Fruit fly (Drosophila melanogaster) whole organism, pupa: ENCODE results near the gene Rac2.
A peak's percentile ranks its signal among the peaks of the same experiment; 100 is the strongest.

Source experiments
- CG10348 ChIP-seq: fragments of 200-800 bp; sonication (Bioruptor generic); IDR thresholded peaks from 2 replicates; pipeline ENCODE4 v1.3.6; 2022; ENCODE audit warnings: missing biosample characterization, missing genetic modification characterization
- CG12605 ChIP-seq: fragments of 200-800 bp; sonication (Bioruptor generic); IDR thresholded peaks from 2 replicates; pipeline ENCODE4 v1.3.6; 2022; ENCODE audit warnings: missing biosample characterization, missing genetic modification characterization
- CG13204 ChIP-seq: fragments of 200-800 bp; sonication (Bioruptor generic); optimal IDR thresholded peaks from 2 replicates; lab custom pipeline; 2018; ENCODE audit warnings: missing biosample characterization, mild to moderate bottlenecking, missing genetic modification characterization, moderate library complexity
- CG14655 ChIP-seq: fragments of 200-800 bp; sonication (Bioruptor generic); optimal IDR thresholded peaks from 3 replicates; lab custom pipeline; 2017; ENCODE audit warnings: mild to moderate bottlenecking, missing biosample characterization, missing genetic modification reagents, missing genetic modification characterization
- CG15710 ChIP-seq: fragments of 200-800 bp; sonication (Bioruptor generic); optimal IDR thresholded peaks from 2 replicates; lab custom pipeline; 2018; ENCODE audit warnings: missing biosample characterization, mild to moderate bottlenecking, missing genetic modification characterization, moderate library complexity
- CG17806 ChIP-seq: fragments of 200-800 bp; sonication (Bioruptor generic); optimal IDR thresholded peaks from 2 replicates; lab custom pipeline; 2018; ENCODE audit warnings: missing biosample characterization, mild to moderate bottlenecking, missing genetic modification characterization, moderate library complexity
- CG32121 ChIP-seq: fragments of 200-800 bp; sonication (Bioruptor generic); IDR thresholded peaks from 2 replicates; pipeline ENCODE4 v1.3.6; 2022; ENCODE audit warnings: missing biosample characterization, missing genetic modification characterization
- CG34367 ChIP-seq: fragments of 200-800 bp; sonication (Bioruptor generic); optimal IDR thresholded peaks from 2 replicates; lab custom pipeline; 2018; ENCODE audit warnings: missing biosample characterization, mild to moderate bottlenecking, missing genetic modification characterization
- CG4496 ChIP-seq: fragments of 200-800 bp; sonication (Bioruptor generic); IDR thresholded peaks from 3 replicates; pipeline ENCODE4 v1.3.6; 2022; ENCODE audit warnings: missing biosample characterization, missing genetic modification characterization
- CG8159 ChIP-seq: fragments of 200-800 bp; sonication (Bioruptor generic); optimal IDR thresholded peaks from 3 replicates; lab custom pipeline; 2018; ENCODE audit warnings: missing biosample characterization, mild to moderate bottlenecking, missing genetic modification characterization, moderate library complexity
- CG8301 ChIP-seq: fragments of 200-800 bp; sonication (Bioruptor generic); optimal IDR thresholded peaks from 2 replicates; lab custom pipeline; 2018; ENCODE audit warnings: missing biosample characterization, mild to moderate bottlenecking, missing genetic modification characterization
- CG9948 ChIP-seq: fragments of 200-800 bp; sonication (Bioruptor generic); optimal IDR thresholded peaks from 2 replicates; lab custom pipeline; 2018; ENCODE audit warnings: missing biosample characterization, mild to moderate bottlenecking, missing genetic modification characterization, moderate library complexity
- D1 ChIP-seq: fragments of 200-800 bp; sonication (Bioruptor generic); optimal IDR thresholded peaks from 2 replicates; lab custom pipeline; 2018; ENCODE audit warnings: missing biosample characterization, mild to moderate bottlenecking, missing genetic modification characterization, moderate library complexity
- EcR ChIP-seq: fragments of 200-800 bp; sonication (Bioruptor generic); optimal IDR thresholded peaks from 3 replicates; lab custom pipeline; 2019; ENCODE audit warnings: missing biosample characterization, missing genetic modification characterization, mild to moderate bottlenecking, moderate library complexity, missing genetic modification reagents
- Ets98B ChIP-seq: fragments of 200-800 bp; sonication (Bioruptor generic); IDR thresholded peaks from 2 replicates; pipeline ENCODE4 v1.3.6; 2022; ENCODE audit warnings: missing biosample characterization, missing genetic modification characterization
- Pif1A ChIP-seq: fragments of 200-800 bp; sonication (Bioruptor generic); optimal IDR thresholded peaks from 3 replicates; lab custom pipeline; 2016; ENCODE audit warnings: missing biosample characterization, missing genetic modification characterization
- Pif1B ChIP-seq: fragments of 200-800 bp; sonication (Bioruptor generic); optimal IDR thresholded peaks from 3 replicates; lab custom pipeline; 2016; ENCODE audit warnings: missing biosample characterization, missing genetic modification characterization
- Snoo ChIP-seq: fragments of 200-800 bp; sonication (Bioruptor generic); optimal IDR thresholded peaks from 3 replicates; lab custom pipeline; 2017; ENCODE audit warnings: missing biosample characterization, mild to moderate bottlenecking, missing genetic modification characterization, inconsistent platforms
- fd96Ca ChIP-seq: fragments of 200-800 bp; sonication (Bioruptor generic); IDR thresholded peaks from 3 replicates; pipeline ENCODE4 v1.3.6; 2022; ENCODE audit warnings: missing biosample characterization, missing genetic modification characterization
- gl ChIP-seq: fragments of 200-800 bp; sonication (Bioruptor generic); optimal IDR thresholded peaks from 2 replicates; lab custom pipeline; 2018; ENCODE audit warnings: missing biosample characterization, mild to moderate bottlenecking, missing genetic modification characterization
- rn ChIP-seq: fragments of 200-800 bp; sonication (Bioruptor generic); IDR thresholded peaks from 2 replicates; pipeline ENCODE4 v1.3.6; 2022; ENCODE audit warnings: missing biosample characterization, missing genetic modification characterization

Gene Rac2

DNA sequence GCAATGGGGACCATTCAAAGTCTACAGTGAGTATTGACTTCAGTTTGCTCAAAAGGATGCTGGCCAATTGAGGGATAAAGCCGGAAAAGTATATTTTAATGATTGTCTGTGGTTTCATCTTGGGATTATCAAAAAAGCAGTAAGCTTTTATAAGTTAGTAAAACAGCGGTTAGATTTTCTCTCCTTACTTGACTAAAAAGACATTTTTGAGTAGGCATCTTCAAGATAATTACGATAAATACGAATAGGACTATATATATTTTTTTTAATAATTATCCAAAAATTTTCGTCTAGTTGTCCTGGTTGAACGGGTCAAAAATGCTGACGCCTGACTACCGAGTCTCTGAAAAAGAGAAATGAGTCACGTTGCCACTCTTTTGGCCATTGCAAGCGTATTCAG, 15.6 kb upstream of the Rac2 start, which contains the start of gene CG33278:
Gene CG33278, plus strand, starts transcription at position 301 of the 400 bp plus-strand sequence.
- TF ChIP-seq D1, result no peak
- TF ChIP-seq Pif1A, result no peak

DNA sequence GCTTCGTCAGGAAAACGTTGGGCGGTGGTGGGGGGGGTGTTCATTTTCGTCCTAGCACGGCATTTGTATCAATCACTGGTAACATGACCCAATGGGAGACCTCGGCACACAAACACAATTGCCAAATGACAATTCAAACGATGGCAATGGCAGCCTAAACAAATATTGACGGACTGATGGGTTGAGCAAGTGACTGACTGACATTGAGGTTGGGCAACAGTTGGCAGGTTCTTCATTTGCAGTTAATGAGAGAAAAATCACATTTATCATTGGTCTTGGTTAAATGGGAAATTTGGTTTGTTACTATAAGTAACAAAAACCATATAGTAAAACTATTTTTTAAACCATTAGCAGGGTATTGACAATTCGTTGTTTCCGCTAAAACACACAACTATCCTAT, 14.1 kb upstream of the Rac2 start:
- TF ChIP-seq CG4496 (GFP tag; lab: Robert Waterston, UW), result no peak
- TF ChIP-seq D1, result no peak
- TF ChIP-seq CG12605, result no peak
- no peak for TF ChIP-seq Pif1A
- no peak for TF ChIP-seq CG14655 (GFP tag; lab: Kevin White, UChicago)
- TF ChIP-seq gl (tag; lab: Kevin White, UChicago), result no peak
- TF ChIP-seq CG10348 (GFP tag; lab: Robert Waterston, UW), result no peak
- TF ChIP-seq CG17806 (tag; lab: Kevin White, UChicago), result no peak
- TF ChIP-seq, all 21 proteins: peak for 0

DNA sequence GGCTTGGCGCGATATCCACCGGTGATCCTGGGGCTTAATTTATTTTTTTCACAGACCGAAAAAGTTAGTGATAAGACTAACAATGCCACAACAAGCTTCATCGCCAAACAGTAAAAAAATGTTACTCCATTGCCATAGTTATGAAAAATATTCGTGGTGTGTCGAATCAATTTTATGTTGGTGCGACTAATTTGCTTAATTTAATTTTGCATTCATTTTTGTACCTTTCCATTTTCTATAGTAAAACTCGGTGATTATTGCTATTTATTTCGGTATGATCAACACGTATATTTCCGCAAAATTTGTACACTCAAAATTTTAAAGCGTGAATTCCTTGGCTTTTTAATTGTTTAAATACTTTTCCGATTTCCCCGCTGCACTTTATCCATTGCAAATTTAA, 5.6 kb upstream of the Rac2 start, which contains the start of gene sphinx2:
Gene sphinx2, minus strand, starts transcription at position 101 of the 400 bp plus-strand sequence.
- TF ChIP-seq CG12605 (no peak), CG15710 (tag; lab: Kevin White, UChicago) (no peak), EcR (no peak), Snoo (tag; lab: Kevin White, UChicago) (no peak), rn (no peak), CG4496 (GFP tag; lab: Robert Waterston, UW) (no peak), Ets98B (GFP tag; lab: Robert Waterston, UW) (no peak), CG13204 (GFP tag; lab: Kevin White, UChicago) (no peak), CG34367 (tag; lab: Kevin White, UChicago) (no peak), CG8159 (tag; lab: Kevin White, UChicago) (no peak), CG10348 (GFP tag; lab: Robert Waterston, UW) (no peak), Pif1A (no peak), CG32121 (GFP tag; lab: Robert Waterston, UW) (no peak)

DNA sequence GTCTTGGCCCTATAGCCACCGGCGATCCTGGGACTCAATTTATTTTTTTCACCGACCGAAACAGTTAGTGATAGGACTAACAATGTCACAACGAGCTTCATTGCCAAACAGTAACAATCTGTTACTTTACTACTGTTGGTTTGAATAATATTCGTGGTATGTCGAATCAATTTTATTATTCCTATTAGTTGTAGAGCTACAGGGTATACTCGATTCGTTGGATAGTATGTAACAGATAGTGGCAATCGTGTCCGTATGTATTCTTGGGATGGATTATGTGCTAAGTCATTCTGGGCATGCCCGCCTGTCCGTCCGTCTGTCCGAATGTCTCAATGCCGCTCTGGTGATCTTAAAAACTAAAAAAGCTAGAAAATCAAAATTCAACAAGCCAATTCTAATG, 4.3 kb upstream of the Rac2 start, which contains the start of gene sphinx1:
Gene sphinx1, minus strand, starts transcription at position 101 of the 400 bp plus-strand sequence.
- TF ChIP-seq Pif1A, result no peak
- no peak for TF ChIP-seq CG12605
- TF ChIP-seq CG10348 (GFP tag; lab: Robert Waterston, UW), result no peak
- no peak for TF ChIP-seq gl (tag; lab: Kevin White, UChicago)
- TF ChIP-seq CG4496 (GFP tag; lab: Robert Waterston, UW), result no peak
- TF ChIP-seq Pif1B (GFP tag; lab: Kevin White, UChicago), result no peak
- no peak for TF ChIP-seq Snoo (tag; lab: Kevin White, UChicago)
- TF ChIP-seq CG32121 (GFP tag; lab: Robert Waterston, UW), result no peak
- no peak for TF ChIP-seq D1
- no peak for TF ChIP-seq CG13204 (GFP tag; lab: Kevin White, UChicago)
- no peak for TF ChIP-seq CG8159 (tag; lab: Kevin White, UChicago)
- TF ChIP-seq fd96Ca (GFP tag; lab: Robert Waterston, UW), result no peak
- no peak for TF ChIP-seq CG34367 (tag; lab: Kevin White, UChicago)
- no peak for TF ChIP-seq CG14655 (GFP tag; lab: Kevin White, UChicago)
- no peak for TF ChIP-seq CG8301 (tag; lab: Kevin White, UChicago)
- no peak for TF ChIP-seq rn
- TF ChIP-seq CG9948 (tag; lab: Kevin White, UChicago), result no peak

DNA sequence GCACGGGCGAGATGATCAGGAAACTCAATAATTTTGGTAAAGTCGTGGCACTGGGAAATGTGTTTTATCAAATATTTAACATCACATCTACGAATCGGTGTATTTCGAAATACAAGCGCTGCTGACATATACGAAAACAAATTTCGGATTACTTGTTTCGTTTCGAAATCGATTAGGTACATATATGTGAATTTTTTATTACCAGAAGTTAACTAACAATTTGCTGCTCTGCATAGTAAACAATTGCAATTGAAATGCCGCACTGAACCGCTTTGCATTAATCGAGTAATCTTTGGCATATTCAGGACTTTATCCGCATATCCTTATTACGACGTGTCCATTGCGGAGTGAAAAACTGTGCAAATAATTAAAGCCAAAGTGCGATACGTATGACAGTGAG, 2.4 kb upstream of the Rac2 start, which contains the start of gene CG14835:
Gene CG14835, minus strand, starts transcription at position 101 of the 400 bp plus-strand sequence.
- TF ChIP-seq Pif1B (GFP tag; lab: Kevin White, UChicago) (no peak), CG34367 (tag; lab: Kevin White, UChicago) (no peak), fd96Ca (GFP tag; lab: Robert Waterston, UW) (no peak), Pif1A (no peak), CG8159 (tag; lab: Kevin White, UChicago) (no peak), CG9948 (tag; lab: Kevin White, UChicago) (no peak), CG12605 (no peak), gl (tag; lab: Kevin White, UChicago) (no peak), CG15710 (tag; lab: Kevin White, UChicago) (no peak), CG8301 (tag; lab: Kevin White, UChicago) (no peak), CG4496 (GFP tag; lab: Robert Waterston, UW) (no peak), D1 (no peak), rn (no peak), EcR (no peak)

DNA sequence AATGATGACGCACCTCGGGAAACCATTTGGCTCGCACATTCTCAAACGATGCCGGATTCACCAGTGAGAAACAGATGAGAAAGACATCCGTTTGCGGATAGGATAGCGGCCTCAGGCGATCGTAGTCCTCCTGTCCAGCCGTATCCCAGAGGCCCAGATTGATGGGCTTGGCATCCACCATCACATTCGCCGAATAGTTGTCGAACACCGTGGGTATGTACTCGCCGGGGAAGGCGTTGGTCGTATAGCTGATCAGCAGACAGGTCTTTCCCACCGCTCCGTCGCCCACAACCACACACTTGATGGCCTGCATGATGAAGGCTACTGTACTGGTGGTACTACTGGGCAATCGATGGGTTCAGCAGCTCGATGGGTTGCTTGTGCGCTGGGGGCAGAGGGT, 792 bp downstream of the Rac2 start:
- TF ChIP-seq fd96Ca (GFP tag; lab: Robert Waterston, UW), result no peak
- TF ChIP-seq rn, result no peak
- no peak for TF ChIP-seq CG8301 (tag; lab: Kevin White, UChicago)
- no peak for TF ChIP-seq CG9948 (tag; lab: Kevin White, UChicago)
- TF ChIP-seq CG32121 (GFP tag; lab: Robert Waterston, UW), result no peak
- no peak for TF ChIP-seq CG34367 (tag; lab: Kevin White, UChicago)
- no peak for TF ChIP-seq gl (tag; lab: Kevin White, UChicago)
- TF ChIP-seq CG10348 (GFP tag; lab: Robert Waterston, UW), result no peak
- TF ChIP-seq EcR, result no peak

DNA sequence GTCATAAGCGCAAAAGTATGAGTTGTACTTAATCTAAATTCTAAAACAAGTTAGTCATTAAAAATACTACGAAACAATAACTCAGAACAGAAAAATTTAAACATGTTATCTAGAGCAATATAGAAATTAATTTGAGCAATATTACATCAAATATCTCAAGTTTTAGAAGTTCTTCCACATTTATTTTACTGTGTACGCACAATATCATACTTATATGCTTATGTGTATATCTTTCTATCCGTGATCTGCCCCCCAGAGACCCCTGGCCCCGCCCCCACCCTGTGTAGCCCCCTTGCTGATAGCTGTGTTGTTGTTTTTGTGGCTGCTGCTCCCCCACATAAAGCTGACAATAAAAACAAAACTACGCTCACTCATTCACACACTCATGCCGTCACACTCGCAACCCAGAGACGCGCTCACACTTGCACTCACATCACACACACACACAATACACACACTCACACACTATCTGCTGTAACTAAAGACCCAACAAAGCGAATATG, 1.6 kb downstream of the Rac2 start:
- no peak for TF ChIP-seq CG10348 (GFP tag; lab: Robert Waterston, UW)
- no peak for TF ChIP-seq Pif1A
- TF ChIP-seq gl (tag; lab: Kevin White, UChicago), result peak; percentile 64
- TF ChIP-seq EcR, result peak; percentile 76
- TF ChIP-seq D1, result peak; percentile 27
- peak; percentile 74 for TF ChIP-seq CG12605
- TF ChIP-seq CG8301 (tag; lab: Kevin White, UChicago), result peak; percentile 34
- TF ChIP-seq CG15710 (tag; lab: Kevin White, UChicago), result peak; percentile 9
- TF ChIP-seq rn, result peak; percentile 50; the same call in 1 of the 2 replicates
- peak; percentile 56 for TF ChIP-seq CG14655 (GFP tag; lab: Kevin White, UChicago)
- no peak for TF ChIP-seq Pif1B (GFP tag; lab: Kevin White, UChicago)
- peak; percentile 28 for TF ChIP-seq CG13204 (GFP tag; lab: Kevin White, UChicago)
- peak; percentile 74; the same call in 1 of the 2 replicates for TF ChIP-seq CG32121 (GFP tag; lab: Robert Waterston, UW)
- TF ChIP-seq CG17806 (tag; lab: Kevin White, UChicago), result peak; percentile 33
- TF ChIP-seq CG34367 (tag; lab: Kevin White, UChicago), result peak; percentile 42
- peak; percentile 65 for TF ChIP-seq Ets98B (GFP tag; lab: Robert Waterston, UW)
- TF ChIP-seq CG9948 (tag; lab: Kevin White, UChicago), result peak; percentile 56
- TF ChIP-seq CG8159 (tag; lab: Kevin White, UChicago), result peak; percentile 39
- TF ChIP-seq Snoo (tag; lab: Kevin White, UChicago), result no peak
- peak; percentile 79 for TF ChIP-seq CG4496 (GFP tag; lab: Robert Waterston, UW)
- peak; percentile 66; the same call in 2 of the 3 replicates for TF ChIP-seq fd96Ca (GFP tag; lab: Robert Waterston, UW)
